Worm (Caenorhabditis elegans) whole organism, L1 larva: Measurements from ENCODE around the gene fbxa-219.

Experiments used
- efl-3 ChIP-seq: fragments of 200-800 bp; sonication (Bioruptor generic); optimal IDR thresholded peaks from 2 replicates; lab custom pipeline; 2018; ENCODE audit warnings: mild to moderate bottlenecking, missing genetic modification characterization, missing compliant biosample characterization
- elt-2 ChIP-seq: sonication (generic microtip); optimal IDR thresholded peaks from 2 replicates; lab custom pipeline; 2016; ENCODE audit warnings: missing genetic modification characterization, mild to moderate bottlenecking, inconsistent platforms, missing compliant biosample characterization, missing genetic modification reagents
- irx-1 ChIP-seq: sonication (generic microtip); optimal IDR thresholded peaks from 2 replicates; lab custom pipeline; 2016; ENCODE audit warnings: missing genetic modification characterization, missing compliant biosample characterization

DNA sequence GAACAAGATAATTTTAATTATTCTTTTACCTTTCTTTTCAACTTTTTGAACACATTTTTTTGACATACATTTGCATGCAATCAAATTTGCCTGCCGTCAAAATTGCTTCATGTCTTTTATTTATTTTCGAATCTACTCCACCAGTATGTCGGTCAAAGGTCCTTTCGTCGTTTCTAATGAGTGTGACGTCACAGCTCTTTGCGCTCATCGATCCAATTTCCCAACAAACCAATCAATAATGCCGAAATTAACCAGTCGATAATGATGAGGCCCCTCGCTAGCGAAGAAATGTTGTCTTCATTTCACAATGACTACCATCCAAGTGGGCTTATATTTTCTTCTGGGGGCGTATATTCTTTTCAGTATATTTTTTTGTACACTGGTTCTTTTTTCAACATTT lies 28.3 kb upstream of the fbxa-219 start, which contains the start of gene Y54F10BM.6:
- TF ChIP-seq irx-1 (tag; lab: Kevin White, UChicago) (no peak), elt-2 (no peak), efl-3 (no peak)
